Worm (Caenorhabditis elegans) whole organism, L2 larva: Measurements from ENCODE around the gene nmy-1.

Experiments
- aly-2 ChIP-seq: fragments of 150-350 bp; optimal IDR thresholded peaks from 2 replicates; lab custom pipeline; 2014; ENCODE audit warnings: missing biosample characterization, missing genetic modification characterization
- ama-1 ChIP-seq: fragments of 150-350 bp; optimal IDR thresholded peaks from 2 replicates; lab custom pipeline; 2018; ENCODE audit warnings: inconsistent platforms
- egl-27 ChIP-seq: sonication (generic microtip); optimal IDR thresholded peaks from 3 replicates; lab custom pipeline; 2017; ENCODE audit warnings: missing biosample characterization, missing genetic modification reagents, missing genetic modification characterization
- lin-13 ChIP-seq: fragments of 150-350 bp; optimal IDR thresholded peaks from 2 replicates; lab custom pipeline; 2014; ENCODE audit warnings: missing biosample characterization, missing genetic modification reagents, missing genetic modification characterization
- lsy-2 ChIP-seq, 2 experiments: fragments of 150-350 bp in 1 of 2; sonication (generic microtip) in 1 of 2; optimal IDR thresholded peaks; 2 replicates each; lab custom pipeline; 2014 to 2017; ENCODE audit warnings: missing biosample characterization in 2 of 2, missing genetic modification characterization in 2 of 2
- mbf-1 ChIP-seq: sonication (generic microtip); optimal IDR thresholded peaks from 2 replicates; lab custom pipeline; 2017; ENCODE audit warnings: missing biosample characterization, missing genetic modification characterization
- nhr-10 ChIP-seq: sonication (generic microtip); optimal IDR thresholded peaks from 2 replicates; lab custom pipeline; 2017; ENCODE audit warnings: missing biosample characterization, missing genetic modification characterization
- nhr-11 ChIP-seq: fragments of 150-350 bp; optimal IDR thresholded peaks from 2 replicates; lab custom pipeline; 2014; ENCODE audit warnings: missing biosample characterization, missing genetic modification characterization
- nhr-12 ChIP-seq: fragments of 150-350 bp; optimal IDR thresholded peaks from 2 replicates; lab custom pipeline; 2014; ENCODE audit warnings: missing biosample characterization, missing genetic modification characterization
- nhr-237 ChIP-seq: fragments of 150-350 bp; optimal IDR thresholded peaks from 2 replicates; lab custom pipeline; 2014; ENCODE audit warnings: missing biosample characterization, missing genetic modification characterization
- sem-4 ChIP-seq: fragments of 150-350 bp; optimal IDR thresholded peaks from 2 replicates; lab custom pipeline; 2014; ENCODE audit warnings: missing biosample characterization, missing genetic modification reagents, missing genetic modification characterization
- unc-55 ChIP-seq: fragments of 150-350 bp; sonication (generic microtip); optimal IDR thresholded peaks from 3 replicates; lab custom pipeline; 2014; ENCODE audit warnings: missing biosample characterization, missing genetic modification reagents, missing genetic modification characterization
- ztf-11 ChIP-seq: sonication (generic microtip); optimal IDR thresholded peaks from 2 replicates; lab custom pipeline; 2017; ENCODE audit warnings: missing biosample characterization, missing genetic modification characterization

- TF ChIP-seq ama-1 (no peak), ztf-11 (tag; lab: Kevin White, UChicago) (no peak), nhr-237 (tag; lab: Kevin White, UChicago) (no peak), nhr-12 (tag; lab: Kevin White, UChicago) (no peak), unc-55 (GFP tag; lab: Kevin White, UChicago) (no peak), lin-13 (GFP tag; lab: Kevin White, UChicago) (no peak), nhr-10 (no peak), aly-2 (tag; lab: Kevin White, UChicago) (no peak), nhr-11 (no peak), egl-27 (tag; lab: Kevin White, UChicago) (no peak), sem-4 (tag; lab: Kevin White, UChicago) (peak; percentile 5), mbf-1 (tag; lab: Kevin White, UChicago) (no peak), lsy-2 (tag; optimal IDR thresholded peaks at IDR 0.05; lab: Kevin White, UChicago) (peak in 1 of 2 experiments; percentile 24)
Observed at ce11 chrX:2939085-2939484, 29.8 kb downstream of the nmy-1 start.
